Worm (Caenorhabditis elegans): Measurements from ENCODE around the gene F59E11.5.

F59E11.5 gene

ce11 chrV:9041030-9041429 is 46.1 kb downstream of the F59E11.5 start, which contains the start of gene cyp-33B1:
cyp-33B1 (plus strand) TSS chrV:9041330.
- no peak for TF ChIP-seq unc-98 (GFP tag; IDR thresholded peaks at IDR 0.05)
- TF ChIP-seq tlp-1 (tag; optimal IDR thresholded peaks at IDR 0.05) = no peak
- no peak for TF ChIP-seq tbx-2 (tag; optimal IDR thresholded peaks at IDR 0.05)
- TF ChIP-seq pag-3 (tag; optimal IDR thresholded peaks at IDR 0.05; ENCODE audit: borderline replicate concordance, insufficient read depth) = no peak
- TF ChIP-seq aha-1 (tag; optimal IDR thresholded peaks at IDR 0.05) = no peak
- TF ChIP-seq mdl-1 (tag; optimal IDR thresholded peaks at IDR 0.05) = no peak
- no peak for TF ChIP-seq grh-1 (GFP tag; IDR thresholded peaks at IDR 0.05)
- no peak for TF ChIP-seq hlh-17 (GFP tag; optimal IDR thresholded peaks at IDR 0.05; ENCODE audit: borderline replicate concordance)
- no peak for TF ChIP-seq vab-15 (tag; optimal IDR thresholded peaks at IDR 0.05)
- no peak for TF ChIP-seq ceh-88 (GFP tag; IDR thresholded peaks at IDR 0.05)
- no peak for TF ChIP-seq snu-23 (GFP tag; optimal IDR thresholded peaks at IDR 0.05)
- TF ChIP-seq C16A3.4 (tag; optimal IDR thresholded peaks at IDR 0.05) = no peak
- no peak for TF ChIP-seq ceh-90 (tag; optimal IDR thresholded peaks at IDR 0.05)
- TF ChIP-seq pax-3 (tag; optimal IDR thresholded peaks at IDR 0.05) = no peak
- no peak for TF ChIP-seq lin-15B (tag; optimal IDR thresholded peaks at IDR 0.05)
- TF ChIP-seq hlh-4 (tag; optimal IDR thresholded peaks at IDR 0.05) = no peak

DNA sequence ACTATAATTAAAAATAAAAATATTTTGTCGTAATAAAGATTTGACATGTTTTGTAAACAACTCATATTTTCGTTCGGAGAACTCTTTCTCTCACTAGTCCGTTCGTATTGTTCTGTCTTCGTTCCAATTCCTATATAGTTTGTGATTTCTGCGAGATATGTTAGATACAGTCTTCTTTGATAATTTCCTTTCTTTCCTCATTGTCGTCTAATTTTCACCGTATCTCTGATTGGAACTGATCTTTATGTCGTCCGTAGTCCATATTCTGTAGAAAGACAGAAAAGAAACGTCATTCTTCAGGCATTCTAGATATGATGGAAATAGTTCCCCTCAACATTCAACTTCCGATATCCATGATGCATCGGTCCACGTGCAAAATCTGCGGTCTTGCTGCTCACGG is 50.0 kb downstream of the F59E11.5 start, which contains the start of gene nhr-30:
nhr-30 (plus strand) TSS at position 301 of the 400 bp plus-strand sequence.
- no peak for TF ChIP-seq tlp-1 (tag; optimal IDR thresholded peaks at IDR 0.05)
- TF ChIP-seq efl-3 (GFP tag; optimal IDR thresholded peaks at IDR 0.05) = no peak
- no peak for TF ChIP-seq fkh-4 (tag; optimal IDR thresholded peaks at IDR 0.05; ENCODE audit: borderline replicate concordance)
- no peak for TF ChIP-seq ceh-63 (GFP tag; optimal IDR thresholded peaks at IDR 0.05)
- TF ChIP-seq lir-3 (tag; optimal IDR thresholded peaks at IDR 0.05; ENCODE audit: poor library complexity) = no peak
- no peak for TF ChIP-seq ceh-88 (GFP tag; IDR thresholded peaks at IDR 0.05)
- no peak for TF ChIP-seq efl-1 (optimal IDR thresholded peaks at IDR 0.05)
- TF ChIP-seq efl-1 (GFP tag; optimal IDR thresholded peaks at IDR 0.05 in 1 of 2) = no peak
- TF ChIP-seq ceh-90 (tag; optimal IDR thresholded peaks at IDR 0.05) = no peak
- no peak for TF ChIP-seq hlh-4 (tag; optimal IDR thresholded peaks at IDR 0.05)
- TF ChIP-seq nhr-85 (tag) = no peak
- no peak for TF ChIP-seq xbp-1 (tag; optimal IDR thresholded peaks at IDR 0.05)
- no peak for TF ChIP-seq ets-5 (GFP tag; IDR thresholded peaks at IDR 0.05)
- no peak for TF ChIP-seq unc-86 (tag; optimal IDR thresholded peaks at IDR 0.05)
- TF ChIP-seq blmp-1 (tag; optimal IDR thresholded peaks at IDR 0.05) = no peak
- TF ChIP-seq ceh-82 (tag; optimal IDR thresholded peaks at IDR 0.05) = no peak

Data from whole organism, L1 larva.